Worm (Caenorhabditis elegans): ENCODE data around the gene ZK512.2.

DNA sequence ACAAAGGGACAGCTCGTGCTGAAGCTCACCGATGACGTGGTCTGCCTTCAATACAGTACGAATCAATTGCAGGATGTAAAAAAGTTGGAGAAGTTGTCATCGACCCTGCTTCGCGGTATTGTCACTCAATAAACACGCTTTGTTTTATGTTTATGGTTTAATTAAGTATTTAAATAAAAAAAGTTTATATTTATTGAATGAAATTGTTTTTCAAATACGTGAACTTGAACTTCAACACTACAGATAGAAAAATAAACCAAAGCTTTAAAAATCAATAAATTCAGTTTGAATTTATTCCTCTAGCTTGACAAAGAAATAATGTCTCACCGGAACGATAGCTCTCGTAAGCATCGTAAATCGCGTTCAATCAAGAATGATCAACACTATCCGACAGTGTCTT, 1.2 kb upstream of the ZK512.2 start, which contains the start of gene ZK512.8:
- no peak for TF ChIP-seq crh-2 (tag; optimal IDR thresholded peaks at IDR 0.05)
- TF ChIP-seq unc-62 (GFP tag; optimal IDR thresholded peaks at IDR 0.05), result no peak
- no peak for TF ChIP-seq elt-1 (tag; optimal IDR thresholded peaks at IDR 0.05)
- TF ChIP-seq blmp-1 (tag; optimal IDR thresholded peaks at IDR 0.05; ENCODE audit: insufficient read depth), result no peak
- no peak for TF ChIP-seq skn-1 (tag; optimal IDR thresholded peaks at IDR 0.05)
- TF ChIP-seq egl-27 (tag; optimal IDR thresholded peaks at IDR 0.05), result no peak
- no peak for TF ChIP-seq lsy-2 (tag; optimal IDR thresholded peaks at IDR 0.05)
- TF ChIP-seq elt-3 (tag; optimal IDR thresholded peaks at IDR 0.05), result no peak
- TF ChIP-seq ama-1 (optimal IDR thresholded peaks at IDR 0.05), result no peak

All from whole organism, L2 larva.